Fruit fly (Drosophila melanogaster) whole organism, adult: ENCODE measurements around the gene CG5421.

Experiments used
- CG11617 ChIP-seq: fragments of 200-800 bp; sonication (Bioruptor generic); optimal IDR thresholded peaks from 2 replicates; lab custom pipeline; 2017; ENCODE audit warnings: mild to moderate bottlenecking, missing biosample characterization, missing genetic modification reagents, missing genetic modification characterization
- CG12768 ChIP-seq: fragments of 200-800 bp; sonication (Bioruptor generic); optimal IDR thresholded peaks from 2 replicates; lab custom pipeline; 2017; ENCODE audit warnings: missing biosample characterization, missing genetic modification characterization, mild to moderate bottlenecking, moderate library complexity, missing genetic modification reagents
- CG14711 ChIP-seq: fragments of 200-800 bp; sonication (Bioruptor generic); optimal IDR thresholded peaks from 2 replicates; lab custom pipeline; 2018; ENCODE audit warnings: missing biosample characterization, mild to moderate bottlenecking, missing genetic modification characterization, moderate library complexity
- CG1620 ChIP-seq: fragments of 200-800 bp; sonication (Bioruptor generic); optimal IDR thresholded peaks from 2 replicates; lab custom pipeline; 2016; ENCODE audit warnings: missing biosample characterization, missing genetic modification characterization
- CG33017 ChIP-seq: fragments of 200-800 bp; sonication (Bioruptor generic); optimal IDR thresholded peaks from 2 replicates; lab custom pipeline; 2018; ENCODE audit warnings: missing biosample characterization, mild to moderate bottlenecking, missing genetic modification characterization, moderate library complexity
- CG5204 ChIP-seq: fragments of 200-800 bp; sonication (Bioruptor generic); optimal IDR thresholded peaks from 2 replicates; lab custom pipeline; 2016; ENCODE audit warnings: missing biosample characterization, missing genetic modification characterization
- CG7045 ChIP-seq: fragments of 200-800 bp; sonication (Bioruptor generic); optimal IDR thresholded peaks from 2 replicates; lab custom pipeline; 2017; ENCODE audit warnings: missing biosample characterization, mild to moderate bottlenecking, missing genetic modification characterization
- CG7101 ChIP-seq: fragments of 200-800 bp; sonication (Bioruptor generic); optimal IDR thresholded peaks from 2 replicates; lab custom pipeline; 2018; ENCODE audit warnings: missing biosample characterization, mild to moderate bottlenecking, missing genetic modification characterization, moderate library complexity
- Clk ChIP-seq: fragments of 200-800 bp; sonication (Bioruptor generic); optimal IDR thresholded peaks from 2 replicates; lab custom pipeline; 2017; ENCODE audit warnings: missing biosample characterization, missing genetic modification characterization
- Crg-1 ChIP-seq: fragments of 200-800 bp; sonication (Bioruptor generic); optimal IDR thresholded peaks from 2 replicates; lab custom pipeline; 2016; ENCODE audit warnings: missing biosample characterization, missing genetic modification characterization
- Hr96 ChIP-seq: fragments of 200-800 bp; sonication (Bioruptor generic); optimal IDR thresholded peaks from 2 replicates; lab custom pipeline; 2016; ENCODE audit warnings: missing biosample characterization, missing genetic modification characterization
- Mnt ChIP-seq: fragments of 200-800 bp; sonication (Bioruptor generic); optimal IDR thresholded peaks from 2 replicates; lab custom pipeline; 2016; ENCODE audit warnings: missing biosample characterization, mild to moderate bottlenecking, missing genetic modification characterization
- bab1 ChIP-seq: fragments of 200-800 bp; sonication (Bioruptor generic); optimal IDR thresholded peaks from 3 replicates; lab custom pipeline; 2019; ENCODE audit warnings: missing biosample characterization, mild to moderate bottlenecking, missing genetic modification characterization, moderate library complexity
- cic ChIP-seq: fragments of 200-800 bp; sonication (Bioruptor generic); optimal IDR thresholded peaks from 2 replicates; lab custom pipeline; 2017; ENCODE audit warnings: missing biosample characterization, mild to moderate bottlenecking, missing genetic modification characterization, moderate library complexity
- cnc ChIP-seq, 2 experiments: fragments of >200 bp; optimal IDR thresholded peaks; 2 replicates each; lab custom pipeline; 2017
- kay ChIP-seq: fragments of 200-800 bp; sonication (Bioruptor generic); peaks from one replicate; lab custom pipeline; 2016; ENCODE audit warnings: missing biosample characterization, missing genetic modification characterization, borderline replicate concordance
- ovo ChIP-seq: fragments of 200-800 bp; sonication (Bioruptor generic); optimal IDR thresholded peaks from 2 replicates; lab custom pipeline; 2016; ENCODE audit warnings: missing biosample characterization, missing genetic modification characterization
- pad ChIP-seq: fragments of 200-800 bp; sonication (Bioruptor generic); optimal IDR thresholded peaks from 3 replicates; lab custom pipeline; 2017; ENCODE audit warnings: missing biosample characterization, missing genetic modification characterization, mild to moderate bottlenecking, moderate library complexity, missing genetic modification reagents
- tj ChIP-seq: fragments of 200-800 bp; sonication (Bioruptor generic); optimal IDR thresholded peaks from 3 replicates; lab custom pipeline; 2017; ENCODE audit warnings: missing biosample characterization, mild to moderate bottlenecking, missing genetic modification characterization, moderate library complexity
- toe ChIP-seq: fragments of 200-800 bp; sonication (Bioruptor generic); optimal IDR thresholded peaks from 2 replicates; lab custom pipeline; 2016; ENCODE audit warnings: missing biosample characterization, missing genetic modification characterization

Gene CG5421

DNA sequence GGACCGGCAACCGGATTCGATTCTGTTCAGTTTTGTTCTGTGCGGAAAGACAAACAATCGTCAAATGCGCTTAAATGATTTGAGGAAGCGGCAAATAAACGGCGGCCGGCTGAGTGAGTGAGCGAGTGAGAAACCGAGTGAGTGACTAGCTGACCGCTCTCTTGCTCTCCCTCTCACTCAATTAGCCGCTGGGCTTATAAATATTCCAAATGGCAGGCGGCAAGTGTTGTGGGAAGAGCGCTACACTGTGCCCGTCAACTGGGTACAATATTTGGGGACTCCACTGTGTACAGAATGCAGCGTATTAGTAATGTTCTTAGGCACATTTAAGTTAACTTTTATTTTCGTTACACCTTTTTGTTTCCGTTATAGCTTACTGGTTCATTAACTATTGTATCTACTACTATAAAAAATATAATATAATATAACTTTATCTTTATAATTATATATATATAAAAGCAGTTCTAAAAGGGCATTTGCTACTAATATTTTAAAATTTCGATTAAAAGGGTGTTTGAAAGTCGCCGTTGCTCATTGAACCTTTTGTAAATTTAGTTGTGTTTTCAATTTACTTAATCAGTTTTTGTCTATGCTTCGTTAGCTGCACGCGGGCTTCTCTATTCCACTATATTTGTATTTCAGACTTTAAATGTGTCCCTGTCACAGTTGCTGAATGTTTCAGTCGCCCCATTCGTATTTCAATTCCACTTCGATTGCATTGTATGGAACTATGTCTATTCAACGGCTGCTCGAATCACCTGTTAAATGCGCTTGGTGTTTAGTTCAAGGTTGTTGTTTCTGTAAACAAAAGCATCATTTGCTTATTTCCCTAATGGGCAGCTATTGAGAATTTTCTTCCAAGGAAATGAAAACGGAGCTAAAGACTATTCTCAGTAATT lies 25.9 kb downstream of the CG5421 start:
- peak; percentile 15 for TF ChIP-seq CG7045 (GFP tag; lab: Kevin White, UChicago)
- TF ChIP-seq CG12768 = peak; percentile 56
- no peak for TF ChIP-seq CG33017 (tag; lab: Kevin White, UChicago)

DNA sequence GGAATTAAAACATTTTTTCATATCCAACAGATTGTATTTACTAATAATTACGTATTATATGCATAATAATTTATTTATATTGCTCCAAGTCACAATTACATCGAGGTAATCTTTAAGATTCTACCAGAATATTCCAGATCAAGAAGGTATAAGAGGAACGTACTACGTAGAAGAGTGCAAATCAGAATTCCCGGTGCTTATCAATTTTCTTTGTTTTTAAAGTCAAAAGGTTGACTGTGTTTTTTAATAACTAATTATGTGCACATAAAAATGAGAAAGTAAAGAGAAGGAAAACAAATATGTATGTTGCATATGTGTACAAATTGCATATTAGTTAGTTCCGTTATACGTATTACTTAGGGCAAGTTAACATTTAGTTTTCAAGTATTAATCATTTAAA lies 26.7 kb downstream of the CG5421 start:
- TF ChIP-seq pad = no peak
- TF ChIP-seq Clk = no peak
- no peak for TF ChIP-seq kay
- TF ChIP-seq tj = no peak
- TF ChIP-seq CG14711 (tag; lab: Kevin White, UChicago) = no peak
- TF ChIP-seq CG1620 (GFP tag; lab: Kevin White, UChicago) = no peak
- TF ChIP-seq Mnt = no peak
- no peak for TF ChIP-seq Crg-1
- TF ChIP-seq CG33017 (tag; lab: Kevin White, UChicago) = no peak
- TF ChIP-seq toe (GFP tag; lab: Kevin White, UChicago) = no peak
- no peak for TF ChIP-seq Hr96 (GFP tag; lab: Kevin White, UChicago)

DNA sequence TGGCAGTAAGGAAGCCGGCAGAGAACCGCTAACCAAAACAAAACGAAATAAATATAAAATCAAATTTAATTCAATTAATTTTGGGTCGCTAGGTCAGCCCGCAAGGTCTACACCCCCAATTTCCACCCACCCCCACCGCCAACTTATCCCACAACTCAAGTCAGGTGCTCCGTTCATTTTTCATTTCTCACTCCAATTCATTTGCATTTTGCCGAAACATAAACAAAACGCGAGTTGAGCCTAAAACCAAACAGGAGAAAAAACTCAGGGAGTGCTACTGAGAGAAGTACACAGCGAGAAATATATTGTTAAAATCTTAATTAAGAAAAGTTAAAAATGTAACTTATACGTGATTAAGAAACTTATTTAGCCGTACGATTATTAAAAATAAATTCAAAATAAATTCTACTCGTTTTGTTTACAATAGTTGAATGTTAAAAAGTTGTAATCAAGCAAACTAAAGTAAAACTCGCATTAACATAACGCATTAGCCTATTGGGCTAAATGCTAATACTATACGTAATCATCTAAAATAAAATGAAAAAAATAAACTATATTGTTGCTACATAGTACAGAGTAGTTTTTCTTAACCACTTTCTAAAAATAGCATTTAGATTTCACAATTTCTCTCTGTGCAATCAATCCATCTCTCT lies 32.3 kb downstream of the CG5421 start:
- no peak for TF ChIP-seq cic (GFP tag; lab: Kevin White, UChicago)
- no peak for TF ChIP-seq Hr96 (GFP tag; lab: Kevin White, UChicago)
- TF ChIP-seq ovo (GFP tag; lab: Kevin White, UChicago) = no peak
- TF ChIP-seq CG33017 (tag; lab: Kevin White, UChicago) = no peak
- TF ChIP-seq CG12768 = no peak
- TF ChIP-seq Mnt = no peak
- no peak for TF ChIP-seq CG5204
- TF ChIP-seq CG14711 (tag; lab: Kevin White, UChicago) = no peak
- TF ChIP-seq kay = no peak
- no peak for TF ChIP-seq CG11617 (GFP tag; lab: Kevin White, UChicago)
- TF ChIP-seq CG7101 = no peak
- TF ChIP-seq toe (GFP tag; lab: Kevin White, UChicago) = no peak
- no peak for TF ChIP-seq bab1
- TF ChIP-seq CG1620 (GFP tag; lab: Kevin White, UChicago) = no peak
- TF ChIP-seq tj = no peak
- TF ChIP-seq Crg-1 = no peak
- TF ChIP-seq Clk = no peak
- TF ChIP-seq pad = no peak
- no peak for TF ChIP-seq cnc (optimal IDR thresholded peaks at IDR 0.05; lab: Kevin White, UChicago)
- no peak for TF ChIP-seq CG7045 (GFP tag; lab: Kevin White, UChicago)

DNA sequence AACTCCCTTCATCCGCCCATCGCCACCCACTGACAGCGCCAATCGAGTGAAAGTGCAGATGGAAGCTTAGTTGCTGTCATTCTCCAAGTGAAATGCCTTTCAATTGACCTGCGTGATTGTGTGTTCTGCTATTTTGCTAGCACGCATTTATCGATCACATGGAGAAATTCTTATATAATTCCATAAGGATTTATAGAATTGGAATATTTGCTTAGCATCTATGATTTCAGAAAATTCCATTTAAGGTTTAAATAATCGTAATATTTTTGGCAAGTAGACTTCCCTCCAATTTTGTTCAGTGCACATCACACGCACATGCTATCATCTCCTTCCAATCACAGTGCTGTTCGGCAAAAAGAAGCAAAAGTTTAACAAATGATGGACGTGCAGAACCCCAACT lies 34.0 kb downstream of the CG5421 start:
- TF ChIP-seq CG11617 (GFP tag; lab: Kevin White, UChicago) (no peak), CG7101 (no peak), toe (GFP tag; lab: Kevin White, UChicago) (no peak), cic (GFP tag; lab: Kevin White, UChicago) (no peak), Mnt (no peak), ovo (GFP tag; lab: Kevin White, UChicago) (no peak), CG33017 (tag; lab: Kevin White, UChicago) (no peak), cnc (optimal IDR thresholded peaks at IDR 0.05; lab: Kevin White, UChicago) (no peak), CG14711 (tag; lab: Kevin White, UChicago) (no peak), pad (no peak), Clk (no peak), CG1620 (GFP tag; lab: Kevin White, UChicago) (no peak), bab1 (no peak), Crg-1 (no peak)

DNA sequence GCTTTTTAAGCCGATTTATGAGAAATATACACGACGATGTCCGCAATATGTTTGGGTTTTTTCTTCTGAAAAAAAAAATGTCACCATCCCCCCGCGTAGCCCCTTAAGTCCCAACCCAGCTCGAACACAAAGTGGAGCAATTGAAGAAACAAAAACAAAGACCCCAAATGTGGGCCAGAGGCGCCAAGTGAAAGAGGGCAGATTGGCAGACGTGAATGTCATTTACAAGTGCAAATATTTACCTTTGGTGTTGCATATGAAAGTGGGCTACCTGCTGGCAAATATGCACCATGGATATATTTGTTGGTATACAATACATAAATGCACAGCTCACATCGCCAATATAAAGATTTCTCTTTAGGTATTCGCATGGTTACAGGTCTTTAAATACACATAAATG lies 37.3 kb downstream of the CG5421 start:
- TF ChIP-seq CG5204 = no peak
- no peak for TF ChIP-seq CG7101
- TF ChIP-seq bab1 = no peak
- no peak for TF ChIP-seq ovo (GFP tag; lab: Kevin White, UChicago)
- no peak for TF ChIP-seq Crg-1
- TF ChIP-seq Hr96 (GFP tag; lab: Kevin White, UChicago) = no peak
- TF ChIP-seq CG14711 (tag; lab: Kevin White, UChicago) = no peak
- no peak for TF ChIP-seq CG12768
- no peak for TF ChIP-seq CG1620 (GFP tag; lab: Kevin White, UChicago)
- TF ChIP-seq CG33017 (tag; lab: Kevin White, UChicago) = no peak
- no peak for TF ChIP-seq pad
- TF ChIP-seq tj = no peak

DNA sequence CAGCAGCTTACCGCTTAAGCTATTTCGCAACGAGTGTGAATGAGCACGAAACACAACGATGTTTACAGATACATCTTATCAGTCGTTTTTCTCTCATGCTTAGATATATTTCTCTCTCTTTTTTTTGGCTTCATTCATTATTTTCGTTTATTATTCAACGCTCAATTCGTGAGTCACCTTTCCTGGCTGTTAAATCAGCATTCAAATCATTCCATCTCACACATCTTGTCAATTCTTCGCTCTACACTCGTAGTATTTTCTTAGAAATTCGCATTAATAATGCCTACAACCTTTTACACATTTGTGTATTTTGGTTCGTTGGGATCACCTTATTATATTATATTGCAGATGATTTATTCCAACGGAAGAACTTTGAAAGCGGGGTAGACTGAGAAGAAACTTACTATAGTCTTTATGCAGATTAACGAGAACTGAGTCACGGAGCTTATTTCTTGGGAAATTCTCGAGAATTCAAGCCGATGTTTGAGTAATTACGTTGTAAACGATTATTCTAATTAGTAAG lies 43.3 kb downstream of the CG5421 start:
- TF ChIP-seq kay = peak; percentile 94
- TF ChIP-seq toe (GFP tag; lab: Kevin White, UChicago) = no peak
- peak; percentile 51 for TF ChIP-seq cic (GFP tag; lab: Kevin White, UChicago)

DNA sequence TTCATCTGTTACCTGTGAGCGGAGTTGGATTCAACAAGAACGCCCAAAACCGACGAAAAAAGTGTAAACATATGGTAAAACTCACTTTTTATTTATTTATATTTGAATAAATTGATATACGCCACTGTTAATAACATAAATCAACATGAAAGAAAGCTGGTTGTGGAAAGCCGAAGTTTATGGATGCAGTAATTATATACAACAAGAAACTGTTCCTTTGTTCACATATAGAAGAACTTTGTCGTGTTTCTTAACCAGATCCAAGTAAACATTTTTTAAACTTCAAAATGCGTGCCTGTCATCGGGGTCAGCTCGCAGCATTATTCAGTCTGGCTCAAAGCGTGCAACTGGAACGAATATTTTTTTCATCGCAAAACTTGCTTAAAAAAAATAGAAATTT lies 50.0 kb downstream of the CG5421 start, which contains the start of gene Pkd2:
TSS of gene Pkd2 (plus strand) at position 301 of the 400 bp plus-strand sequence.
- TF ChIP-seq CG14711 (tag; lab: Kevin White, UChicago) (no peak), cnc (optimal IDR thresholded peaks at IDR 0.05; lab: Kevin White, UChicago) (no peak), CG5204 (no peak), pad (no peak), bab1 (no peak), CG1620 (GFP tag; lab: Kevin White, UChicago) (no peak), Mnt (no peak), tj (no peak), CG12768 (no peak), Hr96 (GFP tag; lab: Kevin White, UChicago) (no peak)
